Fruit fly (Drosophila melanogaster) whole organism, wandering third instar larva: ENCODE data around the gene CG42299.

Experiments
- Abd-B ChIP-seq: fragments of >200 bp; optimal IDR thresholded peaks from 2 replicates; lab custom pipeline; 2017; ENCODE audit warnings: missing biosample characterization, missing genetic modification characterization
- CG32264 ChIP-seq: fragments of 200-800 bp; sonication (Bioruptor generic); optimal IDR thresholded peaks from 2 replicates; lab custom pipeline; 2016; ENCODE audit warnings: missing biosample characterization, missing genetic modification characterization
- CG9705 ChIP-seq: fragments of 200-800 bp; sonication (Bioruptor generic); optimal IDR thresholded peaks from 2 replicates; lab custom pipeline; 2018; ENCODE audit warnings: missing biosample characterization, mild to moderate bottlenecking, missing genetic modification characterization
- CrebA ChIP-seq: fragments of 200-800 bp; sonication (Bioruptor generic); optimal IDR thresholded peaks from 2 replicates; lab custom pipeline; 2016; ENCODE audit warnings: missing biosample characterization, mild to moderate bottlenecking, missing genetic modification characterization, borderline replicate concordance
- Dfd ChIP-seq: fragments of >200 bp; optimal IDR thresholded peaks from 2 replicates; lab custom pipeline; 2017; ENCODE audit warnings: missing biosample characterization, missing genetic modification characterization
- Dif ChIP-seq: fragments of 200-275, 200-300 bp; sonication (Bioruptor generic); optimal IDR thresholded peaks from 2 replicates; lab custom pipeline; 2018; ENCODE audit warnings: missing biosample characterization, missing genetic modification characterization; ENCODE audit not compliant: partially characterized antibody
- GATAd ChIP-seq: sonication (Bioruptor generic); optimal IDR thresholded peaks from 2 replicates; lab custom pipeline; 2016; ENCODE audit warnings: missing biosample characterization, missing genetic modification characterization
- HLH106 ChIP-seq: fragments of 200-800 bp; optimal IDR thresholded peaks from 3 replicates; lab custom pipeline; 2019; ENCODE audit warnings: missing biosample characterization, mild to moderate bottlenecking, missing genetic modification characterization, moderate library complexity
- Hnf4 ChIP-seq: fragments of 200-800 bp; sonication (Bioruptor generic); optimal IDR thresholded peaks from 2 replicates; lab custom pipeline; 2016; ENCODE audit warnings: missing biosample characterization, mild to moderate bottlenecking, missing genetic modification characterization
- Hr78 ChIP-seq: fragments of >200 bp; optimal IDR thresholded peaks from 2 replicates; lab custom pipeline; 2017; ENCODE audit warnings: missing biosample characterization, missing genetic modification characterization
- Hr83 ChIP-seq: fragments of 200-300 bp; sonication (Bioruptor generic); optimal IDR thresholded peaks from 2 replicates; lab custom pipeline; 2016; ENCODE audit warnings: missing biosample characterization, mild to moderate bottlenecking, missing genetic modification characterization, moderate library complexity; ENCODE audit not compliant: poor library complexity, severe bottlenecking
- Jra ChIP-seq: sonication (Bioruptor generic); optimal IDR thresholded peaks from 2 replicates; lab custom pipeline; 2016; ENCODE audit warnings: missing biosample characterization, missing genetic modification characterization
- Mio ChIP-seq: sonication (Bioruptor generic); optimal IDR thresholded peaks from 2 replicates; lab custom pipeline; 2016; ENCODE audit warnings: missing biosample characterization, missing genetic modification characterization
- Myc ChIP-seq: fragments of >200 bp; optimal IDR thresholded peaks from 2 replicates; lab custom pipeline; 2017
- N ChIP-seq: fragments of >200 bp; optimal IDR thresholded peaks from 2 replicates; lab custom pipeline; 2018; ENCODE audit warnings: missing biosample characterization, missing external identifiers, missing genetic modification characterization
- OdsH ChIP-seq: fragments of 200-800 bp; sonication (Bioruptor generic); optimal IDR thresholded peaks from 2 replicates; lab custom pipeline; 2016; ENCODE audit warnings: missing biosample characterization, mild to moderate bottlenecking, missing genetic modification characterization
- Rel ChIP-seq, 2 experiments: fragments of 200-800 bp; sonication (Bioruptor generic) in 1 of 2; optimal IDR thresholded peaks; 2 replicates in 1 of 2; 3 replicates in 1 of 2; lab custom pipeline; 2016 to 2019; ENCODE audit warnings: mild to moderate bottlenecking in 2 of 2, missing biosample characterization in 2 of 2, missing genetic modification characterization in 2 of 2, moderate library complexity in 1 of 2
- Sp1 ChIP-seq: fragments of 200-800 bp; sonication (Bioruptor generic); optimal IDR thresholded peaks from 3 replicates; lab custom pipeline; 2019; ENCODE audit warnings: missing biosample characterization, mild to moderate bottlenecking, missing genetic modification characterization, moderate library complexity
- Vsx2 ChIP-seq: fragments of 200-300, 225-300 bp; sonication (Bioruptor generic); optimal IDR thresholded peaks from 2 replicates; lab custom pipeline; 2018; ENCODE audit warnings: missing biosample characterization, missing genetic modification characterization; ENCODE audit not compliant: partially characterized antibody
- br ChIP-seq: fragments of 200-800 bp; sonication (Bioruptor generic); optimal IDR thresholded peaks from 2 replicates; lab custom pipeline; 2016; ENCODE audit warnings: missing biosample characterization, missing genetic modification characterization
- brk ChIP-seq: fragments of 200-800 bp; sonication (Bioruptor generic); optimal IDR thresholded peaks from 2 replicates; lab custom pipeline; 2016; ENCODE audit warnings: missing biosample characterization, mild to moderate bottlenecking, missing genetic modification characterization
- dl ChIP-seq, 2 experiments: fragments of 175-275, 200-275 bp in 1 of 2; fragments of 200-275 bp in 1 of 2; sonication (Bioruptor generic); optimal IDR thresholded peaks; lab custom pipeline; 2018; ENCODE audit warnings: mild to moderate bottlenecking in 2 of 2, missing biosample characterization in 2 of 2, missing genetic modification characterization in 2 of 2, moderate library complexity in 2 of 2; ENCODE audit not compliant: partially characterized antibody in 2 of 2, insufficient read depth in 1 of 2
- dmrt93B ChIP-seq: fragments of 200-800 bp; sonication (Bioruptor generic); optimal IDR thresholded peaks from 2 replicates; lab custom pipeline; 2018; ENCODE audit warnings: missing biosample characterization, mild to moderate bottlenecking, missing genetic modification characterization
- dsf ChIP-seq: sonication (Bioruptor generic); optimal IDR thresholded peaks from 2 replicates; lab custom pipeline; 2016; ENCODE audit warnings: missing biosample characterization, missing genetic modification characterization, borderline replicate concordance
- ey ChIP-seq: fragments of 200-800 bp; sonication (Bioruptor generic); optimal IDR thresholded peaks from 2 replicates; lab custom pipeline; 2016; ENCODE audit warnings: missing biosample characterization, missing genetic modification characterization
- foxo ChIP-seq, 2 experiments: fragments of 200-800 bp; sonication (Bioruptor generic); optimal IDR thresholded peaks; 2 replicates in 1 of 2; 3 replicates in 1 of 2; lab custom pipeline; 2016 to 2017; ENCODE audit warnings: missing biosample characterization in 2 of 2, missing genetic modification characterization in 2 of 2
- fru ChIP-seq: fragments of 200-800 bp; sonication (Bioruptor generic); optimal IDR thresholded peaks from 3 replicates; lab custom pipeline; 2016; ENCODE audit warnings: missing biosample characterization, mild to moderate bottlenecking, missing genetic modification characterization
- h ChIP-seq: fragments of 200-800 bp; sonication (Bioruptor generic); optimal IDR thresholded peaks from 3 replicates; lab custom pipeline; 2016; ENCODE audit warnings: missing biosample characterization, mild to moderate bottlenecking, missing genetic modification characterization
- jim ChIP-seq: fragments of 175-275, 200-325 bp; sonication (Bioruptor generic); optimal IDR thresholded peaks from 2 replicates; lab custom pipeline; 2016; ENCODE audit warnings: missing biosample characterization, mild to moderate bottlenecking, missing genetic modification characterization
- lola ChIP-seq: fragments of >200 bp; optimal IDR thresholded peaks from 2 replicates; lab custom pipeline; 2017; ENCODE audit warnings: missing biosample characterization, missing genetic modification characterization
- pan ChIP-seq: fragments of >200 bp; optimal IDR thresholded peaks from 2 replicates; lab custom pipeline; 2017
- psq ChIP-seq: fragments of 200-800 bp; sonication (Bioruptor generic); optimal IDR thresholded peaks from 3 replicates; lab custom pipeline; 2017; ENCODE audit warnings: missing biosample characterization, mild to moderate bottlenecking, missing genetic modification characterization, moderate library complexity
- rgr ChIP-seq: fragments of 200-800 bp; sonication (Bioruptor generic); optimal IDR thresholded peaks from 3 replicates; lab custom pipeline; 2016; ENCODE audit warnings: missing biosample characterization, mild to moderate bottlenecking, missing genetic modification characterization
- sage ChIP-seq: fragments of 200-800 bp; sonication (Bioruptor generic); optimal IDR thresholded peaks from 2 replicates; lab custom pipeline; 2016; ENCODE audit warnings: missing biosample characterization, mild to moderate bottlenecking, missing genetic modification characterization
- sv ChIP-seq: fragments of 200-800 bp; sonication (Bioruptor generic); optimal IDR thresholded peaks from 3 replicates; lab custom pipeline; 2016; ENCODE audit warnings: missing biosample characterization, missing genetic modification characterization
- tai ChIP-seq: sonication (Bioruptor generic); optimal IDR thresholded peaks from 2 replicates; lab custom pipeline; 2016; ENCODE audit warnings: missing biosample characterization, missing genetic modification characterization
- usp ChIP-seq: fragments of >200 bp; optimal IDR thresholded peaks from 2 replicates; lab custom pipeline; 2017; ENCODE audit warnings: missing biosample characterization, missing genetic modification characterization
- woc ChIP-seq: sonication (Bioruptor generic); optimal IDR thresholded peaks from 2 replicates; lab custom pipeline; 2016; ENCODE audit warnings: missing biosample characterization, mild to moderate bottlenecking, missing genetic modification characterization

Gene CG42299

dm6 chrX:15575557-15575956 lies at the start of gene CG42299:
Gene CG42299, minus strand, starts transcription at chrX:15575683.
- no peak for TF ChIP-seq tai (GFP tag; lab: Kevin White, UChicago)
- no peak for TF ChIP-seq Dif
- TF ChIP-seq N (GFP tag; lab: Kevin White, UChicago), result no peak
- TF ChIP-seq brk (GFP tag; lab: Kevin White, UChicago), result no peak
- no peak for TF ChIP-seq woc
- no peak for TF ChIP-seq Rel (GFP tag; optimal IDR thresholded peaks at IDR 0.05; lab: Kevin White, UChicago)
- no peak for TF ChIP-seq Rel (tag; optimal IDR thresholded peaks at IDR 0.05; lab: Kevin White, UChicago)

dm6 chrX:15623809-15624208 lies 48.3 kb upstream of the CG42299 start:
- TF ChIP-seq Mio (GFP tag; lab: Kevin White, UChicago), result no peak
- no peak for TF ChIP-seq sage (GFP tag; lab: Kevin White, UChicago)
- TF ChIP-seq OdsH (GFP tag; lab: Kevin White, UChicago), result no peak
- no peak for TF ChIP-seq pan
- no peak for TF ChIP-seq brk (GFP tag; lab: Kevin White, UChicago)
- TF ChIP-seq foxo (GFP tag; optimal IDR thresholded peaks at IDR 0.05; lab: Kevin White, UChicago), result no peak
- no peak for TF ChIP-seq Jra (GFP tag; lab: Kevin White, UChicago)
- no peak for TF ChIP-seq Sp1 (GFP tag; lab: Kevin White, UChicago)
- TF ChIP-seq Hnf4 (GFP tag; lab: Kevin White, UChicago), result no peak
- no peak for TF ChIP-seq HLH106 (tag; lab: Kevin White, UChicago)
- no peak for TF ChIP-seq h (GFP tag; lab: Kevin White, UChicago)
- TF ChIP-seq Hr83 (GFP tag; lab: Kevin White, UChicago), result no peak
- no peak for TF ChIP-seq usp (GFP tag; lab: Kevin White, UChicago)
- no peak for TF ChIP-seq sv

dm6 chrX:15622970-15623402 lies 47.5 kb upstream of the CG42299 start:
- TF ChIP-seq CG32264 (GFP tag; lab: Kevin White, UChicago), result peak; percentile 68
- TF ChIP-seq CG9705, result peak; percentile 72
- TF ChIP-seq Mio (GFP tag; lab: Kevin White, UChicago), result no peak
- no peak for TF ChIP-seq Vsx2 (GFP tag; lab: Kevin White, UChicago)
- no peak for TF ChIP-seq usp (GFP tag; lab: Kevin White, UChicago)
- no peak for TF ChIP-seq Dfd
- TF ChIP-seq brk (GFP tag; lab: Kevin White, UChicago), result peak; percentile 73
- peak; percentile 65 for TF ChIP-seq sage (GFP tag; lab: Kevin White, UChicago)
- TF ChIP-seq Dif, result no peak
- peak; percentile 92 for TF ChIP-seq fru (GFP tag; lab: Kevin White, UChicago)
- peak; percentile 84 for TF ChIP-seq rgr (GFP tag; lab: Kevin White, UChicago)
- TF ChIP-seq Sp1 (GFP tag; lab: Kevin White, UChicago), result peak; percentile 85
- TF ChIP-seq dsf, result no peak
- no peak for TF ChIP-seq GATAd (GFP tag; lab: Kevin White, UChicago)
- peak; percentile 87 for TF ChIP-seq Hnf4 (GFP tag; lab: Kevin White, UChicago)
- TF ChIP-seq Hr83 (GFP tag; lab: Kevin White, UChicago), result no peak
- no peak for TF ChIP-seq jim (GFP tag; lab: Kevin White, UChicago)
- peak; percentile 58 for TF ChIP-seq tai (GFP tag; lab: Kevin White, UChicago)
- peak; percentile 87 for TF ChIP-seq HLH106 (tag; lab: Kevin White, UChicago)
- TF ChIP-seq woc, result peak; percentile 90
- peak; percentile 84 for TF ChIP-seq psq (GFP tag; lab: Kevin White, UChicago)
- TF ChIP-seq OdsH (GFP tag; lab: Kevin White, UChicago), result peak; percentile 82
- TF ChIP-seq Rel (GFP tag; optimal IDR thresholded peaks at IDR 0.05; lab: Kevin White, UChicago), result peak; percentile 77
- peak; percentile 23 for TF ChIP-seq Rel (tag; optimal IDR thresholded peaks at IDR 0.05; lab: Kevin White, UChicago)
- TF ChIP-seq CrebA (GFP tag; lab: Kevin White, UChicago), result peak; percentile 69
- no peak for TF ChIP-seq pan
- TF ChIP-seq dmrt93B, result peak; percentile 76
- peak; percentile 78 for TF ChIP-seq br (GFP tag; lab: Kevin White, UChicago)
- peak in 1 of 2 experiments; percentile 94 for TF ChIP-seq foxo (GFP tag; optimal IDR thresholded peaks at IDR 0.05; lab: Kevin White, UChicago)
- peak; percentile 50 for TF ChIP-seq Jra (GFP tag; lab: Kevin White, UChicago)
- TF ChIP-seq Hr78 (GFP tag; lab: Kevin White, UChicago), result no peak
- no peak for TF ChIP-seq N (GFP tag; lab: Kevin White, UChicago)
- no peak for TF ChIP-seq lola (GFP tag; lab: Kevin White, UChicago)
- TF ChIP-seq ey (GFP tag; lab: Kevin White, UChicago), result peak; percentile 87
- TF ChIP-seq h (GFP tag; lab: Kevin White, UChicago), result peak; percentile 87
- TF ChIP-seq sv, result peak; percentile 26
- TF ChIP-seq Abd-B (GFP tag; lab: Kevin White, UChicago), result no peak
- TF ChIP-seq Myc, result no peak
- TF ChIP-seq dl (GFP tag; optimal IDR thresholded peaks at IDR 0.05; lab: Kevin White, UChicago; ENCODE audit: insufficient read depth in 1 of 2, partially characterized antibody in 2 of 2), result no peak
